Worm (Caenorhabditis elegans) whole organism, L4/young adult: ENCODE results near the gene rap-2.

Experiments used
- W03F9.2 ChIP-seq: fragments of 150-350 bp; optimal IDR thresholded peaks from 2 replicates; lab custom pipeline; 2014; ENCODE audit warnings: missing biosample characterization, missing genetic modification characterization
- him-1 ChIP-seq: sonication (generic microtip); optimal IDR thresholded peaks from 2 replicates; lab custom pipeline; 2016; ENCODE audit warnings: missing genotype, missing genetic modification reagents, missing genetic modification characterization, missing compliant biosample characterization

DNA sequence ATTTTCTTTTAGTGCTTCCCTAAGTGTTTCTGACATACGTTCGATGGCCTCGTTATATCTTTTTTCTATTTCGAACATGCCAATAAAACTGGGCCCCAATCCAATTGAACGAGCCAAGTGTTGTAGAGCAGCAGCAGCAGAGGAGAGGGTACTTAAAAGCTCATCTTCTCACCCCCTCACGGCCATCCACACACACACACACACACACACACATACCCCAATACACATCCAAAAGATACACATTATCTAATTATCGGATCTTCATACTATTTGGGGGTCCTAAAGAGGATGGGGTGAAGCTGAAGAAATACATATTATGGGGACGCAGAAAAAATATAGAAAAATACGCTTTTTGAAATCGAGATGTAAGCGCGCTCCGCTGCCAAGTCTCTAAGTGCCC is 8.9 kb upstream of the rap-2 start:
- TF ChIP-seq W03F9.2 = no peak
- TF ChIP-seq him-1 = no peak
